Worm (Caenorhabditis elegans) whole organism, late embryonic: ENCODE measurements around the gene srz-95.

Experiments
- C08G9.2 ChIP-seq: sonication (generic microtip); optimal IDR thresholded peaks from 2 replicates; lab custom pipeline; 2016; ENCODE audit warnings: mild to moderate bottlenecking, missing genetic modification characterization, moderate library complexity, missing compliant biosample characterization
- F13H6.1 ChIP-seq: sonication (generic microtip); optimal IDR thresholded peaks from 2 replicates; lab custom pipeline; 2016; ENCODE audit warnings: missing genetic modification characterization, missing compliant biosample characterization
- ahr-1 ChIP-seq: sonication (generic microtip); optimal IDR thresholded peaks from 2 replicates; lab custom pipeline; 2016; ENCODE audit warnings: missing genetic modification characterization, missing compliant biosample characterization
- ama-1 ChIP-seq: fragments of 150-350 bp; optimal IDR thresholded peaks from 2 replicates; lab custom pipeline; 2014
- ceh-14 ChIP-seq: sonication (generic microtip); optimal IDR thresholded peaks from 2 replicates; lab custom pipeline; 2016; ENCODE audit warnings: missing genotype, missing genetic modification characterization, missing compliant biosample characterization
- ceh-18 ChIP-seq: sonication (generic microtip); optimal IDR thresholded peaks from 2 replicates; lab custom pipeline; 2016; ENCODE audit warnings: missing genetic modification characterization, missing compliant biosample characterization
- ceh-19 ChIP-seq: fragments of 200-800 bp; sonication (Bioruptor generic); optimal IDR thresholded peaks from 2 replicates; lab custom pipeline; 2018; ENCODE audit warnings: mild to moderate bottlenecking, missing genetic modification characterization, missing compliant biosample characterization
- ceh-2 ChIP-seq: sonication (generic microtip); optimal IDR thresholded peaks from 2 replicates; lab custom pipeline; 2016; ENCODE audit warnings: missing genotype, missing genetic modification characterization, missing compliant biosample characterization
- ceh-45 ChIP-seq: fragments of 200-800 bp; sonication (Bioruptor generic); IDR thresholded peaks from 2 replicates; pipeline ENCODE4 v1.3.6; 2022; ENCODE audit warnings: missing genetic modification reagents, missing genetic modification characterization, missing compliant biosample characterization
- ceh-9 ChIP-seq: sonication (generic microtip); optimal IDR thresholded peaks from 2 replicates; lab custom pipeline; 2016; ENCODE audit warnings: mild to moderate bottlenecking, missing genetic modification characterization, inconsistent platforms, missing compliant biosample characterization
- elt-2 ChIP-seq: sonication (generic microtip); optimal IDR thresholded peaks from 2 replicates; lab custom pipeline; 2016; ENCODE audit warnings: missing genetic modification reagents, missing genetic modification characterization, missing compliant biosample characterization
- ets-4 ChIP-seq: sonication (generic microtip); optimal IDR thresholded peaks from 2 replicates; lab custom pipeline; 2016; ENCODE audit warnings: missing genetic modification characterization, missing compliant biosample characterization
- fax-1 ChIP-seq: sonication (generic microtip); optimal IDR thresholded peaks from 2 replicates; lab custom pipeline; 2016; ENCODE audit warnings: missing genotype, missing genetic modification characterization, missing compliant biosample characterization
- fkh-6 ChIP-seq: sonication (generic microtip); optimal IDR thresholded peaks from 2 replicates; lab custom pipeline; 2016; ENCODE audit warnings: missing genetic modification characterization, missing compliant biosample characterization
- hlh-6 ChIP-seq: sonication (generic microtip); optimal IDR thresholded peaks from 2 replicates; lab custom pipeline; 2016; ENCODE audit warnings: missing genotype, missing genetic modification characterization, missing compliant biosample characterization
- hlh-8 ChIP-seq: sonication (generic microtip); optimal IDR thresholded peaks from 2 replicates; lab custom pipeline; 2016; ENCODE audit warnings: missing genotype, missing genetic modification characterization, missing compliant biosample characterization
- lin-11 ChIP-seq: fragments of 200-800 bp; sonication (Bioruptor generic); optimal IDR thresholded peaks from 2 replicates; lab custom pipeline; 2018; ENCODE audit warnings: mild to moderate bottlenecking, missing genetic modification characterization, missing compliant biosample characterization
- odd-2 ChIP-seq: sonication (generic microtip); optimal IDR thresholded peaks from 2 replicates; lab custom pipeline; 2017; ENCODE audit warnings: antibody characterized with exemption, mild to moderate bottlenecking, missing genetic modification characterization, missing compliant biosample characterization
- pag-3 ChIP-seq: sonication (generic microtip); optimal IDR thresholded peaks from 2 replicates; lab custom pipeline; 2016; ENCODE audit warnings: missing compliant biosample characterization, missing genetic modification characterization, borderline replicate concordance
- pax-1 ChIP-seq: fragments of 150-350 bp; optimal IDR thresholded peaks from 2 replicates; lab custom pipeline; 2014; ENCODE audit warnings: missing biosample characterization, missing genetic modification characterization
- pha-2 ChIP-seq: sonication (generic microtip); optimal IDR thresholded peaks from 2 replicates; lab custom pipeline; 2017; ENCODE audit warnings: mild to moderate bottlenecking, missing genetic modification characterization, missing compliant biosample characterization
- pha-4 ChIP-seq: fragments of 150-350 bp; optimal IDR thresholded peaks from 2 replicates; lab custom pipeline; 2018; ENCODE audit warnings: missing biosample characterization, missing genetic modification reagents, missing genetic modification characterization
- pqm-1 ChIP-seq: sonication (generic microtip); optimal IDR thresholded peaks from 2 replicates; lab custom pipeline; 2016; ENCODE audit warnings: missing genetic modification characterization, missing compliant biosample characterization
- ref-2 ChIP-seq: sonication (generic microtip); optimal IDR thresholded peaks from 2 replicates; lab custom pipeline; 2016; ENCODE audit warnings: missing genetic modification characterization, missing compliant biosample characterization
- rnt-1 ChIP-seq: sonication (generic microtip); optimal IDR thresholded peaks from 2 replicates; lab custom pipeline; 2016; ENCODE audit warnings: missing genetic modification characterization, missing compliant biosample characterization
- sox-4 ChIP-seq: sonication (generic microtip); optimal IDR thresholded peaks from 2 replicates; lab custom pipeline; 2017; ENCODE audit warnings: mild to moderate bottlenecking, missing genetic modification characterization, inconsistent platforms, missing compliant biosample characterization
- syd-9 ChIP-seq: sonication (generic microtip); optimal IDR thresholded peaks from 2 replicates; lab custom pipeline; 2016; ENCODE audit warnings: mild to moderate bottlenecking, missing genetic modification characterization, moderate library complexity, missing compliant biosample characterization
- tbx-7 ChIP-seq: sonication (generic microtip); optimal IDR thresholded peaks from 2 replicates; lab custom pipeline; 2016; ENCODE audit warnings: missing genotype, missing genetic modification characterization, missing compliant biosample characterization
- unc-3 ChIP-seq, 2 experiments: fragments of 200-800 bp in 1 of 2; sonication (Bioruptor generic) in 1 of 2; sonication (generic microtip) in 1 of 2; conservative IDR thresholded peaks in 1 of 2; optimal IDR thresholded peaks in 1 of 2; 2 replicates each; pipeline versions ENCODE4 v1.3.6 to Lab custom; 2016 to 2022; ENCODE audit warnings: missing compliant biosample characterization in 2 of 2, missing genetic modification characterization in 2 of 2, missing genetic modification reagents in 1 of 2
- unc-42 ChIP-seq: sonication (generic microtip); optimal IDR thresholded peaks from 2 replicates; lab custom pipeline; 2016; ENCODE audit warnings: missing genotype, missing genetic modification characterization, missing compliant biosample characterization
- unc-55 ChIP-seq: sonication (generic microtip); optimal IDR thresholded peaks from 2 replicates; lab custom pipeline; 2017; ENCODE audit warnings: missing biosample characterization, missing genetic modification reagents, missing genetic modification characterization
- unc-86 ChIP-seq: sonication (generic microtip); optimal IDR thresholded peaks from 2 replicates; lab custom pipeline; 2016; ENCODE audit warnings: missing genetic modification characterization, missing compliant biosample characterization
- zip-5 ChIP-seq: sonication (generic microtip); optimal IDR thresholded peaks from 2 replicates; lab custom pipeline; 2016; ENCODE audit warnings: missing genetic modification characterization, missing compliant biosample characterization
- ztf-16 ChIP-seq: sonication (generic microtip); optimal IDR thresholded peaks from 2 replicates; lab custom pipeline; 2017; ENCODE audit warnings: missing genetic modification characterization, missing compliant biosample characterization

Gene srz-95

DNA sequence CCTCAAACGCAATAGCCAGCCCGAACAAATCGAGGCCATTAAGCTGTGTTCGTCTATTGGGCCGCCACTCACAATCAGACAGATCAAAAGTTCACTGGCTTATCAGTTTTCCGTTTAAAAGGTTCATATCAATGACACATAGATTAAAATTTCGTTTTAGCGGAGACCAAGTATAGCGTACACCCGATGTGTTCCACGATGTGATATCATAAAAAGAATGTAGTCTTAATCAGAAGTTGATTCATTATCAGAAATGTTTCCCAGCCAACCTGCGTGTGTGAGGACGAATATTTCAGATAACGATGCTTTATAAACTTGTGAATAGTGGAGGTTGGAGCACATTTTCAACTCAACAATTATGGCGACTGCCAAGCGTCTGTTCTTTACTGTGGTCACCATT lies 22.2 kb downstream of the srz-95 start, which contains the start of gene clc-13:
Gene clc-13 (plus strand): TSS at position 359 of the 400 bp plus-strand sequence.
- TF ChIP-seq pqm-1 (no peak), elt-2 (tag; lab: Kevin White, UChicago) (peak; percentile 89)

DNA sequence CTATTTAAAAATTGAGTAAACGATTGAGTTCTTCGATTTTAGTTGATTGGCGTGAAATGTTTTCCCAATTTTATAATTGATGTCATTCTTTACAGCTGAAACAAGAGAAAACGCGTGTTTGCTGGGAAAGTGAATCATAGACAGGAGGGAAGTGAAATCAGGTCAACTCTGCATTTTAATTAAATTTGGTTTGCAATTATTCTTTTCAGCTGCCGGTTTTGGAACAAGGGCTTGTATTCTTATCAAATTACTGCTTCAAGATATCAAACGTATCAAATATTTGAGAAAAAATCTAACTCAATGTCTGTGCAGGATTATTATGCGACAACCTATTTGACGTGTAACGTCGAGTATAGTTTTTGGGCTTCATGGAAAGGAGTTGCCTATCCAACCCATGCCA lies 25.0 kb downstream of the srz-95 start, which contains the start of gene srh-97:
Gene srh-97 (plus strand): TSS at position 301 of the 400 bp plus-strand sequence.
- no peak for TF ChIP-seq rnt-1
- TF ChIP-seq pha-4: no peak
- no peak for TF ChIP-seq ref-2
- TF ChIP-seq hlh-6: no peak
- no peak for TF ChIP-seq unc-86
- TF ChIP-seq pha-2 (tag; lab: Kevin White, UChicago): no peak
- no peak for TF ChIP-seq ceh-45 (GFP tag; lab: Robert Waterston, UW)
- no peak for TF ChIP-seq F13H6.1 (tag; lab: Kevin White, UChicago)
- no peak for TF ChIP-seq lin-11 (tag; lab: Kevin White, UChicago)
- TF ChIP-seq odd-2 (tag; lab: Kevin White, UChicago): no peak
- TF ChIP-seq ahr-1: no peak
- no peak for TF ChIP-seq ztf-16 (tag; lab: Kevin White, UChicago)
- no peak for TF ChIP-seq zip-5 (tag; lab: Kevin White, UChicago)
- no peak for TF ChIP-seq pax-1 (tag; lab: Kevin White, UChicago)

DNA sequence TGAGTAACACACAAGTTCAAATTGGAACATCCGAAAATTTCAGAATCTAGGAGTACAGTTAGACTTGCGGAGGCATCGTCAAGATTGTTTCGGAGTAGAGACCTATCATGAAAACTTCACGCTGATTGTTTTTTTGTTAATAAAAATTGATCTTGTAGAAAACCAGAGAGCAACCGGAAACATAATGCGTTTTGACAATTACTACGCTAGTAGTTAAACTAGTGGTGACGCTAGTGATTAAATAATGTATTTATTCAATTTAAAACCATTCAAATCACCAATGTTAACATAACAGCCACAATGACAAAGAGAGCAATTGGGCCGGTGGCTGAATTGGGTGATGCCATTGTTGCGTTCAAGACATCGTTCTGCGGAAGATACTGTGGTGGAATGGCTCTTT lies 27.9 kb downstream of the srz-95 start, which contains the start of gene F49H6.17:
Gene F49H6.17 (plus strand): TSS at position 301 of the 400 bp plus-strand sequence.
- no peak for TF ChIP-seq F13H6.1 (tag; lab: Kevin White, UChicago)
- no peak for TF ChIP-seq fax-1 (tag; lab: Kevin White, UChicago)
- TF ChIP-seq ref-2: no peak
- no peak for TF ChIP-seq syd-9 (tag; lab: Kevin White, UChicago)
- TF ChIP-seq, all 69 proteins: peak for 0

DNA sequence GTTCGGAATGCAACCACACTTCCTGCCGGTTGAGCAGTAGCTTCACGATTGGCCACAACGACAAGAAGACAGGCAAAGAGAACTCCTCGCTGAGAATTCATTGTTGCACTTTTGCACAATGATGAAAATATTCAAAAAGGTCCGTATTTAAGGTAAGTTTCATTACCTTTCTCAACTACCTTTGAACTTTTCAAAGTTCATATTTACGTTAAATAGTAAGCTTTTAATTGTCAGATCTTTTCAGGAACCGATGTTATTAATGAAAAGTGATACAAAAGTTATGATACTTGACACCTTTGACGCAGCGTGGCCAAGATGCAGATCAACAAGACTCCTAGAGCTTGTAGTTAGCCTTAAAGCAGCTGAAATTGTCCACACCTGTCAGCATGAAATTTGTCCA lies 29.5 kb downstream of the srz-95 start, which contains the start of gene F49H6.12:
Gene F49H6.12 (minus strand): TSS at position 101 of the 400 bp plus-strand sequence.
- no peak for TF ChIP-seq ceh-18 (tag; lab: Kevin White, UChicago)
- TF ChIP-seq ama-1 (lab: Kevin White, UChicago): no peak
- TF ChIP-seq ceh-14: no peak
- no peak for TF ChIP-seq hlh-6
- no peak for TF ChIP-seq ets-4 (tag; lab: Kevin White, UChicago)
- no peak for TF ChIP-seq pag-3 (tag; lab: Kevin White, UChicago)
- no peak for TF ChIP-seq sox-4 (tag; lab: Kevin White, UChicago)
- TF ChIP-seq F13H6.1 (tag; lab: Kevin White, UChicago): no peak

DNA sequence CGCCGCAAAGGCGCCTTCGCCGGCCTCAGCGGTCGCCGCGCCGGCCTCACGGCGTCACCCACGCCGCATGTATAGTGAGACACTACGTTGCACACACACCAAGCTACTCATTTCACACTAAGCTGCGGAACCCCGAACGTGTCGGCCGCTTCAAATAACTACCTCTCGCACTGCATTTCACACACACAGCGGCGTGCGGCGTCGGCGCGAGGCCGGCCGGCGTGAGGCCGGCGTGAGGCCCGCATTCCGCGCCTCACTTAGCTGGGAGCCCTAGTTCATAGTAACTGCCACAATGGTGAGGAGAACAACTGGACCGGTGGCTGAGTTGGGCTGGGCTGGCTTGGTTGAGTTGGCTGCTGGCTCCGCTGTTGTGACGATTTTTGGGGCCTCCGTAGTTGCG lies 30.3 kb downstream of the srz-95 start:
- peak; percentile 66 for TF ChIP-seq pag-3 (tag; lab: Kevin White, UChicago)

DNA sequence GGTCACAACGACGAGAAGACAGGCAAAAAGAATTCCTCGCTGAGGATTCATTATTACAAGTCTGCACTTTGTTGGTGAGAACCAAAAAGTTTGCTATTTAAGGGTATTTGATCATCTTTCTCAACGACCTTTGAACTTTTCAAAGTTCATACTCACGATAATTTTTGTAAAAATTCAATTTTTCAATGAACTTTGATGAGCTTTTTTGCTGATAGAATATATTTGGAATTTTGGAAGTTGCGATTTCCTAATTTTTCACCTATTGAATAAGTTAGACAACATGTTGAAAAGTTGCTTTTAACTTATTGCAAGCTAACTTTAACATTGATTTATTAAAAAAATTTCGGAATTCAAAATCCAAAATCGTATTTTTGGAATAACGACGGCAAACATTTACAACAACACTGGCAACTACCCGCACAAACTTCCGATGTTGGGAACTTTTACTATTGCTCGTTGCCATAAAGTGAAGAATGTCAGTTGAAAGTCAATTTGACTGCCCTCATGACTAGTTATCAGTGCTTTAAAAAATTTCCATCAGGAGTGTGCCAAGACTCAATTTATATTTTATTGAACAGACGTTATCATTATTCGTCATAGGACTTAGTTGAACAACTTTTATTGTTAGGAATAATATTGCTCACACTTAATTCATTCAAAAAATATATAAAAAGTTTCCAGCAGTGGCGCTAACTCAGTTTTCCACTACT lies 30.9 kb downstream of the srz-95 start, which contains the start of the genes F49H6.8 and F49H6.5:
Gene F49H6.8 (minus strand): TSS at position 51 of the 710 bp plus-strand sequence.
Gene F49H6.5 (plus strand): TSS at position 629 of the 710 bp plus-strand sequence.
- no peak for TF ChIP-seq C08G9.2 (tag; lab: Kevin White, UChicago)
- TF ChIP-seq hlh-8 (tag; lab: Kevin White, UChicago): no peak
- no peak for TF ChIP-seq ceh-9 (tag; lab: Kevin White, UChicago)
- TF ChIP-seq unc-3 (GFP tag; conservative IDR thresholded peaks at IDR 0.05; lab: Robert Waterston, UW): no peak
- TF ChIP-seq unc-3 (tag; optimal IDR thresholded peaks at IDR 0.05; lab: Kevin White, UChicago): no peak
- TF ChIP-seq, all 69 proteins: peak for 0

DNA sequence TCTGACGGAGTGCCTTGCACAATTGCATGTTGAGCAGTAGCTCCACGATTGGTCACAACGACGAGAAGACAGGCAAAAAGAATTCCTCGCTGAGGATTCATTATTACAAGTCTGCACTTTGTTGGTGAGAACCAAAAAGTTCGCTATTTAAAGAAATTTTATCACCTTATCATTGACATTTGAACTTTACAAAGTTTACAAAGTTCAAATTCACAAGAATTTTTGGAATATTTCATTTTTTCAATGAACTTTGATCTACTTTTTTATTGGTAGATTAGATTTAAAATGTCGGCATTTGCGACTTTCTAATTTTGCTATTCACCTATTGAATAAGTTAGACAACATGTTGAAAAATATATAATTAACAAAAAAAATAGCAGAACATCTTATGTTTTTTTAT lies 34.5 kb downstream of the srz-95 start, which contains the start of gene F49H6.15:
Gene F49H6.15 (minus strand): TSS at position 101 of the 400 bp plus-strand sequence.
- TF ChIP-seq unc-42 (tag; lab: Kevin White, UChicago) (no peak), ztf-16 (tag; lab: Kevin White, UChicago) (no peak), pqm-1 (no peak), ets-4 (tag; lab: Kevin White, UChicago) (no peak), odd-2 (tag; lab: Kevin White, UChicago) (no peak), ceh-2 (tag; lab: Kevin White, UChicago) (no peak), fkh-6 (tag; lab: Kevin White, UChicago) (no peak), elt-2 (tag; lab: Kevin White, UChicago) (no peak), ceh-19 (GFP tag; lab: Kevin White, UChicago) (no peak), ceh-45 (GFP tag; lab: Robert Waterston, UW) (no peak), unc-55 (GFP tag; lab: Kevin White, UChicago) (no peak), tbx-7 (no peak)
